Fruit fly (Drosophila melanogaster) Kc167 (cell line): ENCODE data around the gene ocn.

Source experiments
- Myc ChIP-seq: fragments of >200 bp; optimal IDR thresholded peaks from 2 replicates; lab custom pipeline; 2017; ENCODE audit warnings: missing external identifiers
- Sin3A ChIP-seq: fragments of >200 bp; optimal IDR thresholded peaks from 2 replicates; lab custom pipeline; 2018; ENCODE audit warnings: missing external identifiers
- h ChIP-seq: fragments of >200 bp; optimal IDR thresholded peaks from 3 replicates; lab custom pipeline; 2018; ENCODE audit warnings: missing external identifiers
- insv ChIP-seq: fragments of >200 bp; optimal IDR thresholded peaks from 3 replicates; lab custom pipeline; 2018; ENCODE audit warnings: missing external identifiers
- psq ChIP-seq: fragments of >200 bp; optimal IDR thresholded peaks from 2 replicates; lab custom pipeline; 2017; ENCODE audit warnings: missing external identifiers
- ttk ChIP-seq: sonication (Bioruptor generic); optimal IDR thresholded peaks from 2 replicates; lab custom pipeline; 2017; ENCODE audit warnings: missing external identifiers

Gene ocn

dm6 chr3R:30036609-30037008 lies 921 bp downstream of the ocn start, which contains the start of gene ZIPIC:
Gene ZIPIC, minus strand, starts transcription at chr3R:30036870.
- TF ChIP-seq psq = no peak
- TF ChIP-seq h (lab: Kevin White, UChicago) = no peak

DNA sequence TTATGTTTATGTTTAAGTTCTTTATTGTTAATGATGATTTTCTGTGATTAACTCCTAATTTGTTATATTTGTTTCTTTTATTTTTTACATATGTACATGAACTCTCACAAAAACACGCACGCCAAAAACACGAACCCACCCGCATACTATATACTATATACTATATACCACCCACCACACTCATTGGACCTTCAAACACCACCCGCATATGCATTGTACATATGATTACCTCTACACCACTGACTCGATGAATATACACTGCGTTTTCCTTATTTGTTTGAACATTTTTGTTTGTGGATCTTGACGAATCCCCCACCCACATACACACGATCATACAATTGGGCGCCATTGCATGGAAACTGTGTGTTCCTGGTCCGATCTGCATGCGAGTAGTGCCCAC lies 5.2 kb downstream of the ocn start:
- TF ChIP-seq ttk (lab: Kevin White, UChicago) (no peak), Myc (lab: Kevin White, UChicago) (no peak), insv (no peak), h (lab: Kevin White, UChicago) (no peak), Sin3A (lab: Kevin White, UChicago) (no peak), psq (no peak)

DNA sequence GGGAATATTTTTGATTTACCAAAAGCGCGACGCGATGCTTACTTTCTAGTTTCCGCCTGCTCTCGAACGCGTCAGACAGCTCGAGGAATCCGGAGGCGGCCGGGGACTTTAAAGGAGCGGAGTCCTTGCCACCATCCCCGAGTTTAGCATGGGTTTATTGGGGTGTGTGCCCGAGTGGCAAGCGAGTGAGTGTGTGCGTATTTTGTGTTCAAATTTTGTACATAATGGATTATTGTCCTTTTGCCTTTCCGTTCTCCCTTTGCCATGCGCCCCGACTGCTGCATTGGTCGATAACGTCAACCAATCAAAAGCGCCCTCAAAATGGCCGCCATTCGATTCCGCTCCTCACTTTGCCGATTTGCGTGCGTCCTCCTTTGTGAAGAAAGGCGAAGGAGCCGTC lies 7.5 kb downstream of the ocn start:
- no peak for TF ChIP-seq Sin3A (lab: Kevin White, UChicago)
- TF ChIP-seq Myc (lab: Kevin White, UChicago) = no peak
- no peak for TF ChIP-seq ttk (lab: Kevin White, UChicago)
- TF ChIP-seq h (lab: Kevin White, UChicago) = no peak
- TF ChIP-seq psq = no peak

DNA sequence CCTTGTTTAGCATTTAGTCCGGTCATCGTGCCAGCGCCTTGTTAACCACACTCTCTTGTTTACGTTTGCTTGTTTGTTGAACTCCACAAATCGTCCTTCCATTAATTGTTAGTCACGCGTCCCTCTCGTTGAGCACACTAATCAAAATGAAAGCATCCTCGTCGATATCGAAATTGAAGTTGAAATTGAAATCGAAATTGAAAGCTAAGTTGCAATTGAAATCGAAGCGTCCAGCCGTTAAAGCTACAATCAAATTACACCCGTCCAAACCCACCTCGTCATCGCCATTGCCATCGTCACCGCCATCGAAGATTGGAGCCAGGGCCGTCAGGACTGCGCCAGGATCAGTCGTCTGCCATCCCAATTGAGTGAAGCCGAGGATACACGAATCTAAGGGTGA lies 14.1 kb downstream of the ocn start:
- TF ChIP-seq ttk (lab: Kevin White, UChicago) (no peak), Myc (lab: Kevin White, UChicago) (no peak), psq (no peak), Sin3A (lab: Kevin White, UChicago) (no peak)

- no peak for TF ChIP-seq Myc (lab: Kevin White, UChicago)
- no peak for TF ChIP-seq insv
- TF ChIP-seq h (lab: Kevin White, UChicago) = no peak
- no peak for TF ChIP-seq Sin3A (lab: Kevin White, UChicago)
- TF ChIP-seq psq = no peak
- no peak for TF ChIP-seq ttk (lab: Kevin White, UChicago)
These were observed 15.0 kb downstream of the ocn start, which contains the start of the genes RpS28a and Axn for dm6 chr3R:30022452-30023028. Gene RpS28a, minus strand, starts transcription at chr3R:30022648. Gene Axn, plus strand, starts transcription at chr3R:30022842.

DNA sequence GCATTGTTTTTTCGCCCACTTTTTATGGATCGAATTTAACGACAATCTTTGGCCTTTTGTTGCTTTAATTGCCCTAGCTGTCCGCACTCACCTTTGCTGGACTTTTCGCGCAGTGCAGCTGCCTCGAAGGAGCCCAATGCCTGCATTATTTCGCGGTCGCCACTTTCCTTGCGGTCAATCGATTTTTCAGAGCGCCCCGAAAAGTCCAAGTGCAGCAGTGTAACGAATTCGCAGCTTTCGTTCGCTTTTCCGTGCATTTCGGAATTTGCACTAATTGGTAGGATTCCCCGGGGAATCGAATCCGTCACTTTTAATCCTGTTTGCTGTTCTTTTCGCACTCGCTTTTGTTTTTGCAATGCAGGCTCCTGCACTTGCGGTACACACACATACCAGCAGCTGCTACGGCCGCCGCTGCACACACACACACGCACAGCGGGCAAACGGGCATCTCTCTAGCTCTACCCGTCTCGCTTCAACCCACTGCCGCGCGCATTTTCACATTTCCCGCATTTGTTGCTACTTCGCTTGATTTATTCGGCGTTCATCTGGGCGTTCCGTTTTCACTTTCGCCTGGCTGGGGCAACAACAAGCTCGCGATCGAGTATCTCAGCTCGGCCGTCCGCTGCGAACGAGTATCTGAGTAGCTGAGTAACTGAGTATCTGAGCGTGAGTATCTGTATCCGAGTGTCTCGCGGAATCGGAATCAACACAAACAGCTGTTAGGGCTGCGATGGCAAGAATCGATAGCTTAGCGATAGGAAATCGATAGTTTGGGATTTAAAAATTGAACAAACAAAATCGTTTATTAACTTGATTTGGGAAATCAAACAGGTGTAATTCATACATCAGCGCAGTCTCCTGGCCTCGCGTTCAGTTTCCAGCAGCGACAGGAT lies 15.7 kb downstream of the ocn start, which contains the start of gene Mgat2:
Gene Mgat2 (minus strand): TSS at position 663 of the 893 bp plus-strand sequence.
- TF ChIP-seq Sin3A (lab: Kevin White, UChicago) (no peak), insv (no peak), psq (no peak), Myc (lab: Kevin White, UChicago) (no peak), h (lab: Kevin White, UChicago) (no peak), ttk (lab: Kevin White, UChicago) (no peak)

DNA sequence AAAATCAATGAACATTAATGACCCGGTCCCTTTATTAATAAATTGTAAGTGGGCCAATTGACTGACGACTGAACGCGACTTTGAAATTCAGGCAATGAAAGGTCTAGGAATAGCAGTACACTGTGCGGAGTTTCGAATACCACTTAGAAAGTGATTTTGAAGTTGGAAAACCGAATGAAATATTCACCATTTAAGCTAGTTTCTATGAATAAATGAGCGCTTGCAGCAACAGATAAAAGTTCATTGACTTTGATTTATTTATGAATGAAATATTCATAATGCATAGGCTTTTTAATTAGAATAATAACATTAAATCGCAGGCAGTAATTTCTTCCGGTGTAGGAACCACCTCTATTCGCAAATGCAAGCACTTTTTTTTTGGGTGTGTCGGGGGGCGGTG lies 16.5 kb downstream of the ocn start:
- TF ChIP-seq insv (no peak), h (lab: Kevin White, UChicago) (no peak), ttk (lab: Kevin White, UChicago) (no peak), Sin3A (lab: Kevin White, UChicago) (no peak), psq (no peak), Myc (lab: Kevin White, UChicago) (no peak)

- TF ChIP-seq Sin3A (lab: Kevin White, UChicago) (no peak), ttk (lab: Kevin White, UChicago) (no peak), insv (no peak), Myc (lab: Kevin White, UChicago) (no peak), h (lab: Kevin White, UChicago) (no peak), psq (no peak)
These were observed 22.5 kb downstream of the ocn start, which contains the start of gene CG7920 for dm6 chr3R:30014977-30015514. Gene CG7920, minus strand, starts transcription at chr3R:30015284.

DNA sequence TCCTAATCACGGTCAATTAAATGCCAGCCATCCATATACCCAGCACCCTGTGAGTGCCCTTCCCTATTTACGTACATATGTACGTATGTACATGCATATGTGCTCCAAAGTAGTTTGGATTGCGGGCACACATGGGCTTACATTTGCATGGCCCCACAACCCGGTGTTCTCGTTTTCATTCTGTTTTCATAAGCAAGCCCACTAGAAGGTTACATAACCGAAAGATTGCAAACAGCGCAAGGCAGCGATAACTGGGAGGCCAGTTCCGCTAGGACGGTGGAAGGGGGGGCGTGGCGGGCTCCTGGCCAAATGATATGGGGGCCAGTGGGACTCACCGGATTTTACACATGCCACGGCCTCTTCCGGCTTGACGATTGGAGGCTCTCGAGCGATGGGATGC lies 23.1 kb downstream of the ocn start:
- TF ChIP-seq ttk (lab: Kevin White, UChicago) (no peak), psq (no peak), Myc (lab: Kevin White, UChicago) (no peak), insv (no peak), h (lab: Kevin White, UChicago) (no peak), Sin3A (lab: Kevin White, UChicago) (no peak)

DNA sequence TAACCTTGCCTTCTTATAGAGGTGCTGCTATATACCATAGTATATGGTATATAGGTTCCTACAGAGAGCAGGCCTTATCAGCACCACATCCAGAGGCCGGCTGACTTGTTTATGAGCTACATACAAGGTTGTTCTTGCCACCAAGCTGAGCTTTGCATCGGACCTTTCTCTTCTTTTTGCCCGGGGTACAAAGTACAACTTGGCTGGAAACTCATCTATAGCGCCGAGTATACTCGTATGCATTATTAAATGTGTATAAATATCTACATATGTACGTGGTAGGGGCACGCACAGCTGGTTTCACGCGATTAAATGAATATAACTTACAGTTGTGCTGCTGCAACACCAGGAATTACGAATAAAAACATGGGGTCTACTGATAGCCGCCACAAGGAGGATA lies 23.6 kb downstream of the ocn start:
- TF ChIP-seq h (lab: Kevin White, UChicago) (no peak), Myc (lab: Kevin White, UChicago) (no peak), Sin3A (lab: Kevin White, UChicago) (no peak), psq (no peak), ttk (lab: Kevin White, UChicago) (no peak)

dm6 chr3R:30012602-30013489 lies 24.7 kb downstream of the ocn start:
- no peak for TF ChIP-seq Sin3A (lab: Kevin White, UChicago)
- no peak for TF ChIP-seq ttk (lab: Kevin White, UChicago)
